Worm (Caenorhabditis elegans) whole organism, early embryonic: ENCODE measurements around the gene srsx-1.

Experiments
- B0310.2 ChIP-seq: sonication (generic microtip); optimal IDR thresholded peaks from 2 replicates; lab custom pipeline; 2016; ENCODE audit warnings: mild to moderate bottlenecking, missing genetic modification characterization, missing compliant biosample characterization
- F13C5.2 ChIP-seq: sonication (generic microtip); optimal IDR thresholded peaks from 2 replicates; lab custom pipeline; 2017; ENCODE audit warnings: mild to moderate bottlenecking, missing genetic modification characterization, inconsistent platforms, missing compliant biosample characterization
- aly-1 ChIP-seq: sonication (generic microtip); optimal IDR thresholded peaks from 2 replicates; lab custom pipeline; 2016; ENCODE audit warnings: missing genetic modification characterization, missing compliant biosample characterization
- ama-1 ChIP-seq: fragments of 150-350 bp; optimal IDR thresholded peaks from 2 replicates; lab custom pipeline; 2014
- hmbx-1 ChIP-seq: sonication (generic microtip); optimal IDR thresholded peaks from 2 replicates; lab custom pipeline; 2016; ENCODE audit warnings: mild to moderate bottlenecking, missing genetic modification characterization, missing compliant biosample characterization
- pes-1 ChIP-seq: fragments of 200-800 bp; sonication (Bioruptor generic); IDR thresholded peaks from 2 replicates; pipeline ENCODE4 v1.3.6; 2022; ENCODE audit warnings: missing genetic modification reagents, missing genetic modification characterization, missing compliant biosample characterization
- tbx-11 ChIP-seq: fragments of 200-800 bp; sonication (Bioruptor generic); IDR thresholded peaks from 2 replicates; pipeline ENCODE4 v1.3.6; 2022; ENCODE audit warnings: missing genetic modification characterization, missing compliant biosample characterization
- tbx-37 ChIP-seq: fragments of 200-800 bp; sonication (Bioruptor generic); conservative IDR thresholded peaks from 2 replicates; pipeline ENCODE4 v1.3.6; 2022; ENCODE audit warnings: missing genetic modification reagents, missing genetic modification characterization, missing compliant biosample characterization
- tra-4 ChIP-seq: sonication (generic microtip); optimal IDR thresholded peaks from 2 replicates; lab custom pipeline; 2017; ENCODE audit warnings: missing genetic modification characterization, missing compliant biosample characterization

DNA sequence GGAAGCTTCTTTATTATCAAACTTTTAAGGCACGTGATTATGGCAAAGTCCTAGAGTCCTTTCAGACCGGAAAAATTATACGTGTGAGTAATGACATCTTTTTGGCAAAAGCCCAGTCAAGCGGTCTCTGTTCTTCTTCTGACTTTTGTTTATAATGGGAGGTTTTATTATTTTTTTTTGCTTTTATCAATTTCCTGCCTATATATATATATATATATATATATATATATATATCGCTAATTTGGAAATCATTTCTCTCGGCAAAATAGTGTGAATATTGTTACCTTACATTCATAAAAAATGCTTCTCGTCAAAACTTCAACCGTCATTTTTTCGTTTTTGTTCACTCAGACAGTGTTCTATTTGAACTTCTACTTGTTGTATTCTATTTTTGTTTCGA lies 39.8 kb upstream of the srsx-1 start, which contains the start of gene srbc-62:
- TF ChIP-seq ama-1 (lab: Kevin White, UChicago), result no peak
- TF ChIP-seq tbx-11, result no peak
- no peak for TF ChIP-seq aly-1 (tag; lab: Kevin White, UChicago)
- TF ChIP-seq tbx-37, result no peak
- no peak for TF ChIP-seq pes-1 (GFP tag; lab: Robert Waterston, UW)
- no peak for TF ChIP-seq B0310.2 (tag; lab: Kevin White, UChicago)
- no peak for TF ChIP-seq tra-4 (tag; lab: Kevin White, UChicago)
- no peak for TF ChIP-seq hmbx-1 (tag; lab: Kevin White, UChicago)
- no peak for TF ChIP-seq F13C5.2 (tag; lab: Kevin White, UChicago)
